Fruit fly (Drosophila melanogaster): ENCODE measurements around the gene CG14304.

- TF ChIP-seq pad (GFP tag; optimal IDR thresholded peaks at IDR 0.05) = peak; percentile 83
- peak; percentile 64 for TF ChIP-seq tj (GFP tag; optimal IDR thresholded peaks at IDR 0.05)
These were observed 37.1 kb downstream of the CG14304 start for dm6 chr3R:18583881-18584545.
